Fruit fly (Drosophila melanogaster) whole organism, wandering third instar larva: ENCODE measurements around the gene CG13311.

ENCODE experiments used
- Abd-B ChIP-seq: fragments of >200 bp; optimal IDR thresholded peaks from 2 replicates; lab custom pipeline; 2017; ENCODE audit warnings: missing biosample characterization, missing genetic modification characterization
- CG32264 ChIP-seq: fragments of 200-800 bp; sonication (Bioruptor generic); optimal IDR thresholded peaks from 2 replicates; lab custom pipeline; 2016; ENCODE audit warnings: missing biosample characterization, missing genetic modification characterization
- CG9705 ChIP-seq: fragments of 200-800 bp; sonication (Bioruptor generic); optimal IDR thresholded peaks from 2 replicates; lab custom pipeline; 2018; ENCODE audit warnings: missing biosample characterization, mild to moderate bottlenecking, missing genetic modification characterization
- CrebA ChIP-seq: fragments of 200-800 bp; sonication (Bioruptor generic); optimal IDR thresholded peaks from 2 replicates; lab custom pipeline; 2016; ENCODE audit warnings: missing biosample characterization, mild to moderate bottlenecking, missing genetic modification characterization, borderline replicate concordance
- Dfd ChIP-seq: fragments of >200 bp; optimal IDR thresholded peaks from 2 replicates; lab custom pipeline; 2017; ENCODE audit warnings: missing biosample characterization, missing genetic modification characterization
- Dif ChIP-seq: fragments of 200-275, 200-300 bp; sonication (Bioruptor generic); optimal IDR thresholded peaks from 2 replicates; lab custom pipeline; 2018; ENCODE audit warnings: missing biosample characterization, missing genetic modification characterization; ENCODE audit not compliant: partially characterized antibody
- GATAd ChIP-seq: sonication (Bioruptor generic); optimal IDR thresholded peaks from 2 replicates; lab custom pipeline; 2016; ENCODE audit warnings: missing biosample characterization, missing genetic modification characterization
- HLH106 ChIP-seq: fragments of 200-800 bp; optimal IDR thresholded peaks from 3 replicates; lab custom pipeline; 2019; ENCODE audit warnings: missing biosample characterization, mild to moderate bottlenecking, missing genetic modification characterization, moderate library complexity
- Hnf4 ChIP-seq: fragments of 200-800 bp; sonication (Bioruptor generic); optimal IDR thresholded peaks from 2 replicates; lab custom pipeline; 2016; ENCODE audit warnings: missing biosample characterization, mild to moderate bottlenecking, missing genetic modification characterization
- Hr78 ChIP-seq: fragments of >200 bp; optimal IDR thresholded peaks from 2 replicates; lab custom pipeline; 2017; ENCODE audit warnings: missing biosample characterization, missing genetic modification characterization
- Hr83 ChIP-seq: fragments of 200-300 bp; sonication (Bioruptor generic); optimal IDR thresholded peaks from 2 replicates; lab custom pipeline; 2016; ENCODE audit warnings: missing biosample characterization, mild to moderate bottlenecking, missing genetic modification characterization, moderate library complexity; ENCODE audit not compliant: poor library complexity, severe bottlenecking
- Jra ChIP-seq: sonication (Bioruptor generic); optimal IDR thresholded peaks from 2 replicates; lab custom pipeline; 2016; ENCODE audit warnings: missing biosample characterization, missing genetic modification characterization
- Mio ChIP-seq: sonication (Bioruptor generic); optimal IDR thresholded peaks from 2 replicates; lab custom pipeline; 2016; ENCODE audit warnings: missing biosample characterization, missing genetic modification characterization
- Myc ChIP-seq: fragments of >200 bp; optimal IDR thresholded peaks from 2 replicates; lab custom pipeline; 2017
- N ChIP-seq: fragments of >200 bp; optimal IDR thresholded peaks from 2 replicates; lab custom pipeline; 2018; ENCODE audit warnings: missing biosample characterization, missing external identifiers, missing genetic modification characterization
- OdsH ChIP-seq: fragments of 200-800 bp; sonication (Bioruptor generic); optimal IDR thresholded peaks from 2 replicates; lab custom pipeline; 2016; ENCODE audit warnings: missing biosample characterization, mild to moderate bottlenecking, missing genetic modification characterization
- Rel ChIP-seq, 2 experiments: fragments of 200-800 bp; sonication (Bioruptor generic) in 1 of 2; optimal IDR thresholded peaks; 2 replicates in 1 of 2; 3 replicates in 1 of 2; lab custom pipeline; 2016 to 2019; ENCODE audit warnings: mild to moderate bottlenecking in 2 of 2, missing biosample characterization in 2 of 2, missing genetic modification characterization in 2 of 2, moderate library complexity in 1 of 2
- Sp1 ChIP-seq: fragments of 200-800 bp; sonication (Bioruptor generic); optimal IDR thresholded peaks from 3 replicates; lab custom pipeline; 2019; ENCODE audit warnings: missing biosample characterization, mild to moderate bottlenecking, missing genetic modification characterization, moderate library complexity
- Vsx2 ChIP-seq: fragments of 200-300, 225-300 bp; sonication (Bioruptor generic); optimal IDR thresholded peaks from 2 replicates; lab custom pipeline; 2018; ENCODE audit warnings: missing biosample characterization, missing genetic modification characterization; ENCODE audit not compliant: partially characterized antibody
- br ChIP-seq: fragments of 200-800 bp; sonication (Bioruptor generic); optimal IDR thresholded peaks from 2 replicates; lab custom pipeline; 2016; ENCODE audit warnings: missing biosample characterization, missing genetic modification characterization
- brk ChIP-seq: fragments of 200-800 bp; sonication (Bioruptor generic); optimal IDR thresholded peaks from 2 replicates; lab custom pipeline; 2016; ENCODE audit warnings: missing biosample characterization, mild to moderate bottlenecking, missing genetic modification characterization
- dl ChIP-seq, 2 experiments: fragments of 175-275, 200-275 bp in 1 of 2; fragments of 200-275 bp in 1 of 2; sonication (Bioruptor generic); optimal IDR thresholded peaks; lab custom pipeline; 2018; ENCODE audit warnings: mild to moderate bottlenecking in 2 of 2, missing biosample characterization in 2 of 2, missing genetic modification characterization in 2 of 2, moderate library complexity in 2 of 2; ENCODE audit not compliant: partially characterized antibody in 2 of 2, insufficient read depth in 1 of 2
- dmrt93B ChIP-seq: fragments of 200-800 bp; sonication (Bioruptor generic); optimal IDR thresholded peaks from 2 replicates; lab custom pipeline; 2018; ENCODE audit warnings: missing biosample characterization, mild to moderate bottlenecking, missing genetic modification characterization
- dsf ChIP-seq: sonication (Bioruptor generic); optimal IDR thresholded peaks from 2 replicates; lab custom pipeline; 2016; ENCODE audit warnings: missing biosample characterization, missing genetic modification characterization, borderline replicate concordance
- ey ChIP-seq: fragments of 200-800 bp; sonication (Bioruptor generic); optimal IDR thresholded peaks from 2 replicates; lab custom pipeline; 2016; ENCODE audit warnings: missing biosample characterization, missing genetic modification characterization
- foxo ChIP-seq, 2 experiments: fragments of 200-800 bp; sonication (Bioruptor generic); optimal IDR thresholded peaks; 2 replicates in 1 of 2; 3 replicates in 1 of 2; lab custom pipeline; 2016 to 2017; ENCODE audit warnings: missing biosample characterization in 2 of 2, missing genetic modification characterization in 2 of 2
- fru ChIP-seq: fragments of 200-800 bp; sonication (Bioruptor generic); optimal IDR thresholded peaks from 3 replicates; lab custom pipeline; 2016; ENCODE audit warnings: missing biosample characterization, mild to moderate bottlenecking, missing genetic modification characterization
- h ChIP-seq: fragments of 200-800 bp; sonication (Bioruptor generic); optimal IDR thresholded peaks from 3 replicates; lab custom pipeline; 2016; ENCODE audit warnings: missing biosample characterization, mild to moderate bottlenecking, missing genetic modification characterization
- jim ChIP-seq: fragments of 175-275, 200-325 bp; sonication (Bioruptor generic); optimal IDR thresholded peaks from 2 replicates; lab custom pipeline; 2016; ENCODE audit warnings: missing biosample characterization, mild to moderate bottlenecking, missing genetic modification characterization
- lola ChIP-seq: fragments of >200 bp; optimal IDR thresholded peaks from 2 replicates; lab custom pipeline; 2017; ENCODE audit warnings: missing biosample characterization, missing genetic modification characterization
- pan ChIP-seq: fragments of >200 bp; optimal IDR thresholded peaks from 2 replicates; lab custom pipeline; 2017
- psq ChIP-seq: fragments of 200-800 bp; sonication (Bioruptor generic); optimal IDR thresholded peaks from 3 replicates; lab custom pipeline; 2017; ENCODE audit warnings: missing biosample characterization, mild to moderate bottlenecking, missing genetic modification characterization, moderate library complexity
- rgr ChIP-seq: fragments of 200-800 bp; sonication (Bioruptor generic); optimal IDR thresholded peaks from 3 replicates; lab custom pipeline; 2016; ENCODE audit warnings: missing biosample characterization, mild to moderate bottlenecking, missing genetic modification characterization
- sage ChIP-seq: fragments of 200-800 bp; sonication (Bioruptor generic); optimal IDR thresholded peaks from 2 replicates; lab custom pipeline; 2016; ENCODE audit warnings: missing biosample characterization, mild to moderate bottlenecking, missing genetic modification characterization
- sv ChIP-seq: fragments of 200-800 bp; sonication (Bioruptor generic); optimal IDR thresholded peaks from 3 replicates; lab custom pipeline; 2016; ENCODE audit warnings: missing biosample characterization, missing genetic modification characterization
- tai ChIP-seq: sonication (Bioruptor generic); optimal IDR thresholded peaks from 2 replicates; lab custom pipeline; 2016; ENCODE audit warnings: missing biosample characterization, missing genetic modification characterization
- usp ChIP-seq: fragments of >200 bp; optimal IDR thresholded peaks from 2 replicates; lab custom pipeline; 2017; ENCODE audit warnings: missing biosample characterization, missing genetic modification characterization
- woc ChIP-seq: sonication (Bioruptor generic); optimal IDR thresholded peaks from 2 replicates; lab custom pipeline; 2016; ENCODE audit warnings: missing biosample characterization, mild to moderate bottlenecking, missing genetic modification characterization

The CG13311 gene

DNA sequence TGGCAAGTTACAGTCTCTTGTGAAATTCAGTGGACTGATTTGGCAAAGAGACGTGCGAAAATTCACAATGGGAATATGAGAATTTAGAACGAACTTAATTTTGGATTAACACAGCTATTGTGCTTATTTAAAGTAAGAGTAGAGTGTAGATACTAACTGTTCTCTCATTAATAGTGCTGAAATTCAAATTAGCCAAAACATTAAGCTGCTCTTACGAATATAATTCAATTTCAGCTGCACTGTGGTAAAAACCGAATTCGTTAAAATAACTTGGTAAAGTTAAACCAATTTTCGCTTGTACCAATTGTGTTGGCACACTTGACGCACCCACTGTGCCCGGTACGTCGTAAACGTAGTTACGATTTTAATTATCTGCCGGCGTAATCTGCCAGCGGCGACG is 34.1 kb downstream of the CG13311 start:
- TF ChIP-seq ey (GFP tag; lab: Kevin White, UChicago) (peak; percentile 64), fru (GFP tag; lab: Kevin White, UChicago) (peak; percentile 65), Sp1 (GFP tag; lab: Kevin White, UChicago) (peak; percentile 31), jim (GFP tag; lab: Kevin White, UChicago) (no peak), CG32264 (GFP tag; lab: Kevin White, UChicago) (peak; percentile 13), OdsH (GFP tag; lab: Kevin White, UChicago) (peak; percentile 53), pan (lab: Kevin White, UChicago) (no peak), Myc (lab: Kevin White, UChicago) (no peak), HLH106 (tag; lab: Kevin White, UChicago) (peak; percentile 56), Hnf4 (no peak), usp (GFP tag; lab: Kevin White, UChicago) (no peak), psq (GFP tag; lab: Kevin White, UChicago) (peak; percentile 13), Dif (GFP tag; lab: Kevin White, UChicago) (no peak), GATAd (no peak), N (GFP tag; lab: Kevin White, UChicago) (no peak), brk (no peak), foxo (GFP tag; optimal IDR thresholded peaks at IDR 0.05; lab: Kevin White, UChicago) (peak in 1 of 2 experiments; percentile 59), Hr83 (GFP tag; lab: Kevin White, UChicago) (no peak), Dfd (GFP tag; lab: Kevin White, UChicago) (no peak), Rel (GFP tag; optimal IDR thresholded peaks at IDR 0.05; lab: Kevin White, UChicago) (no peak), Rel (tag; optimal IDR thresholded peaks at IDR 0.05; lab: Kevin White, UChicago) (no peak), Abd-B (GFP tag; lab: Kevin White, UChicago) (no peak), lola (GFP tag; lab: Kevin White, UChicago) (no peak), CG9705 (no peak), tai (GFP tag; lab: Kevin White, UChicago) (peak; percentile 6), dmrt93B (peak; percentile 52), sv (GFP tag; lab: Kevin White, UChicago) (peak; percentile 19), br (GFP tag; lab: Kevin White, UChicago) (peak; percentile 59), CrebA (GFP tag; lab: Kevin White, UChicago) (no peak), dsf (no peak), sage (GFP tag; lab: Kevin White, UChicago) (no peak), h (peak; percentile 63), woc (no peak), Mio (GFP tag; lab: Kevin White, UChicago) (no peak), Jra (GFP tag; lab: Kevin White, UChicago) (no peak), Hr78 (GFP tag; lab: Kevin White, UChicago) (no peak), Vsx2 (no peak), dl (GFP tag; optimal IDR thresholded peaks at IDR 0.05; lab: Kevin White, UChicago; ENCODE audit: insufficient read depth in 1 of 2, partially characterized antibody in 2 of 2) (no peak), rgr (GFP tag; lab: Kevin White, UChicago) (peak; percentile 45)
- TF ChIP-seq, all 38 proteins: peak for 14

DNA sequence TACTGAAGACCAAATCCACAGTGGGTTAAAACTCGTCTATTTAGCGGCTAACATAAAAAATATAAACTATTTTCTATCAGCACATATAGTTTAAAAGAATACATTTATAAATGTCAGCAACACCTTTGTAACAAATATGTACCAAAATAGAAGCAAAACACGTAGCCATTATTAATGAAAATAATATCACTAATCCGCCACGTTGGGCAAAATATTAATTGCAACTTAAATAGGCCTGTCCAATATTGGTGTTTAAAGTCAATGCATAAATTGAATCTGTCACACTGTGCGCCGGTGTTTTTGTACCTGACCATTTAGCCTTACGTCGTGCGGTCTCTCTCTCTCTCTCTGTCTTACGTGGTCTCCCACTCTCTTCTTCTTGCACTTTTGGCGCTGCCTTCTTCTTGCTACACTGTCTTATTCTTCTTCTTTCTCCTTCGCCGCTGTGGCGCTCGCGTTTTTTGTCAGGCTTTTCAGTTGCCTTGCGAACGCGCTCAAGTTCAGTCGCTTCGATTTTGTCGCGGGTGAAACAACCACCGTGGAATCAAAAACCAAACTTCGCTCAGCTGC is 35.9 kb downstream of the CG13311 start:
- peak; percentile 76 for TF ChIP-seq Hr83 (GFP tag; lab: Kevin White, UChicago)
- peak; percentile 89 for TF ChIP-seq Jra (GFP tag; lab: Kevin White, UChicago)
- peak; percentile 96 for TF ChIP-seq psq (GFP tag; lab: Kevin White, UChicago)
- no peak for TF ChIP-seq Dfd (GFP tag; lab: Kevin White, UChicago)
- peak; percentile 99 for TF ChIP-seq sv (GFP tag; lab: Kevin White, UChicago)
- TF ChIP-seq jim (GFP tag; lab: Kevin White, UChicago) = no peak
- TF ChIP-seq N (GFP tag; lab: Kevin White, UChicago) = no peak
- TF ChIP-seq dl (GFP tag; optimal IDR thresholded peaks at IDR 0.05; lab: Kevin White, UChicago; ENCODE audit: insufficient read depth in 1 of 2, partially characterized antibody in 2 of 2) = peak; percentile 9 to 73
- peak; percentile 98 for TF ChIP-seq CG9705
- TF ChIP-seq h = peak; percentile 98
- TF ChIP-seq woc = peak; percentile 97
- peak; percentile 98 for TF ChIP-seq HLH106 (tag; lab: Kevin White, UChicago)
- TF ChIP-seq sage (GFP tag; lab: Kevin White, UChicago) = peak; percentile 93
- peak; percentile 86 to 97 for TF ChIP-seq foxo (GFP tag; optimal IDR thresholded peaks at IDR 0.05; lab: Kevin White, UChicago)
- no peak for TF ChIP-seq Myc (lab: Kevin White, UChicago)
- no peak for TF ChIP-seq usp (GFP tag; lab: Kevin White, UChicago)
- peak; percentile 70 for TF ChIP-seq CrebA (GFP tag; lab: Kevin White, UChicago)
- peak; percentile 86 for TF ChIP-seq Rel (GFP tag; optimal IDR thresholded peaks at IDR 0.05; lab: Kevin White, UChicago)
- TF ChIP-seq Rel (tag; optimal IDR thresholded peaks at IDR 0.05; lab: Kevin White, UChicago) = peak; percentile 78
- TF ChIP-seq dmrt93B = peak; percentile 98
- peak; percentile 87 for TF ChIP-seq CG32264 (GFP tag; lab: Kevin White, UChicago)
- TF ChIP-seq ey (GFP tag; lab: Kevin White, UChicago) = peak; percentile 98
- peak; percentile 93 for TF ChIP-seq Hnf4
- peak; percentile 41 for TF ChIP-seq Dif (GFP tag; lab: Kevin White, UChicago)
- no peak for TF ChIP-seq lola (GFP tag; lab: Kevin White, UChicago)
- TF ChIP-seq br (GFP tag; lab: Kevin White, UChicago) = peak; percentile 97
- TF ChIP-seq Sp1 (GFP tag; lab: Kevin White, UChicago) = peak; percentile 98
- TF ChIP-seq GATAd = peak; percentile 68
- TF ChIP-seq Mio (GFP tag; lab: Kevin White, UChicago) = peak; percentile 84
- no peak for TF ChIP-seq Abd-B (GFP tag; lab: Kevin White, UChicago)
- TF ChIP-seq rgr (GFP tag; lab: Kevin White, UChicago) = peak; percentile 97
- no peak for TF ChIP-seq pan (lab: Kevin White, UChicago)
- TF ChIP-seq fru (GFP tag; lab: Kevin White, UChicago) = peak; percentile 98
- peak; percentile 82 for TF ChIP-seq dsf
- TF ChIP-seq Hr78 (GFP tag; lab: Kevin White, UChicago) = no peak
- TF ChIP-seq tai (GFP tag; lab: Kevin White, UChicago) = peak; percentile 94
- TF ChIP-seq OdsH (GFP tag; lab: Kevin White, UChicago) = peak; percentile 98
- TF ChIP-seq brk = peak; percentile 94
- TF ChIP-seq Vsx2 = peak; percentile 87
